Worm (Caenorhabditis elegans) whole organism, mixed stage, embryonic: ENCODE results near the gene C09G1.4.

Source experiments
- elt-3 ChIP-seq: fragments of 150-350 bp; optimal IDR thresholded peaks from 2 replicates; lab custom pipeline; 2014; ENCODE audit warnings: missing biosample characterization, missing genetic modification characterization
- nhr-12 ChIP-seq: fragments of 150-350 bp; optimal IDR thresholded peaks from 2 replicates; lab custom pipeline; 2014; ENCODE audit warnings: missing biosample characterization, missing genetic modification characterization
- nhr-237 ChIP-seq: fragments of 150-350 bp; optimal IDR thresholded peaks from 2 replicates; lab custom pipeline; 2014; ENCODE audit warnings: missing biosample characterization, missing genetic modification characterization
- nhr-28 ChIP-seq: fragments of 150-350 bp; optimal IDR thresholded peaks from 2 replicates; lab custom pipeline; 2014; ENCODE audit warnings: missing biosample characterization, missing genetic modification characterization
- pha-4 ChIP-seq: fragments of 150-350 bp; optimal IDR thresholded peaks from 2 replicates; lab custom pipeline; 2018; ENCODE audit warnings: missing biosample characterization, missing genetic modification reagents, missing genetic modification characterization
- snpc-4 ChIP-seq: fragments of 150-350 bp; optimal IDR thresholded peaks from 2 replicates; lab custom pipeline; 2014; ENCODE audit warnings: missing biosample characterization, missing genetic modification characterization
- unc-120 ChIP-seq: sonication (generic microtip); optimal IDR thresholded peaks from 2 replicates; lab custom pipeline; 2017; ENCODE audit warnings: missing genetic modification characterization, missing compliant biosample characterization; ENCODE audit not compliant: poor library complexity, severe bottlenecking
- unc-39 ChIP-seq: fragments of 150-350 bp; optimal IDR thresholded peaks from 2 replicates; lab custom pipeline; 2014; ENCODE audit warnings: missing biosample characterization, missing genetic modification characterization
- unc-62 ChIP-seq: fragments of 150-350 bp; optimal IDR thresholded peaks from 2 replicates; lab custom pipeline; 2014; ENCODE audit warnings: missing biosample characterization, missing genetic modification reagents, missing genetic modification characterization

- TF ChIP-seq elt-3 (tag; lab: Kevin White, UChicago) (no peak), pha-4 (no peak), nhr-237 (no peak), unc-39 (no peak), unc-120 (tag; lab: Kevin White, UChicago) (no peak), unc-62 (GFP tag; lab: Kevin White, UChicago) (no peak), nhr-28 (tag; lab: Kevin White, UChicago) (no peak), snpc-4 (tag; lab: Kevin White, UChicago) (no peak), nhr-12 (no peak)
Measured at ce11 chrX:16046379-16046778, 40.0 kb upstream of the C09G1.4 start.
